Worm (Caenorhabditis elegans): Measurements from ENCODE around the gene W08F4.12.

Gene W08F4.12

ce11 chrII:591110-591509 is 6.9 kb upstream of the W08F4.12 start, which contains the start of gene W08F4.10:
Gene W08F4.10, minus strand, starts transcription at chrII:591210.
- TF ChIP-seq nhr-28 (tag; optimal IDR thresholded peaks at IDR 0.05) (no peak), cnd-1 (tag; optimal IDR thresholded peaks at IDR 0.05) (no peak), nhr-12 (tag; optimal IDR thresholded peaks at IDR 0.05) (no peak), sem-2 (GFP tag; optimal IDR thresholded peaks at IDR 0.05) (no peak)

ce11 chrII:587533-587932 is 3.3 kb upstream of the W08F4.12 start, which contains the start of gene fbxb-34:
Gene fbxb-34, plus strand, starts transcription at chrII:587833.
- TF ChIP-seq M03D4.4 (tag; optimal IDR thresholded peaks at IDR 0.05): no peak
- TF ChIP-seq ceh-83 (GFP tag; optimal IDR thresholded peaks at IDR 0.05): no peak
- TF ChIP-seq mep-1 (tag; optimal IDR thresholded peaks at IDR 0.05): no peak
- TF ChIP-seq mab-5 (tag; optimal IDR thresholded peaks at IDR 0.05): no peak
- TF ChIP-seq unc-120 (tag; optimal IDR thresholded peaks at IDR 0.05; ENCODE audit: poor library complexity, severe bottlenecking): no peak
- no peak for TF ChIP-seq ham-2 (GFP tag; optimal IDR thresholded peaks at IDR 0.05)
- no peak for TF ChIP-seq sem-2 (GFP tag; optimal IDR thresholded peaks at IDR 0.05)
- no peak for TF ChIP-seq ztf-11 (tag; optimal IDR thresholded peaks at IDR 0.05)
- TF ChIP-seq hlh-1 (tag; optimal IDR thresholded peaks at IDR 0.05): no peak
- TF ChIP-seq tbx-8 (GFP tag; optimal IDR thresholded peaks at IDR 0.05): no peak
- no peak for TF ChIP-seq sptf-1 (tag; optimal IDR thresholded peaks at IDR 0.05)
- no peak for TF ChIP-seq ceh-39 (tag; optimal IDR thresholded peaks at IDR 0.05)

ce11 chrII:582649-583048 is 1.6 kb downstream of the W08F4.12 start, which contains the start of gene fbxb-14:
Gene fbxb-14, minus strand, starts transcription at chrII:582749.
- TF ChIP-seq lin-13 (tag; optimal IDR thresholded peaks at IDR 0.05): no peak
- TF ChIP-seq snpc-4 (tag; optimal IDR thresholded peaks at IDR 0.05): no peak
- TF ChIP-seq lin-32 (GFP tag; optimal IDR thresholded peaks at IDR 0.05): no peak
- no peak for TF ChIP-seq ztf-11 (tag; optimal IDR thresholded peaks at IDR 0.05)
- TF ChIP-seq M03D4.4 (tag; optimal IDR thresholded peaks at IDR 0.05): no peak
- TF ChIP-seq ceh-39 (tag; optimal IDR thresholded peaks at IDR 0.05): no peak
- TF ChIP-seq drap-1 (GFP tag; optimal IDR thresholded peaks at IDR 0.05): no peak
- TF ChIP-seq mep-1 (tag; optimal IDR thresholded peaks at IDR 0.05): no peak
- TF ChIP-seq cnd-1 (tag; optimal IDR thresholded peaks at IDR 0.05): no peak
- TF ChIP-seq mab-5 (tag; optimal IDR thresholded peaks at IDR 0.05): no peak
- TF ChIP-seq unc-62 (GFP tag; optimal IDR thresholded peaks at IDR 0.05): no peak

- TF ChIP-seq ces-1 (GFP tag; optimal IDR thresholded peaks at IDR 0.05) (no peak), blmp-1 (tag; optimal IDR thresholded peaks at IDR 0.05) (no peak), unc-62 (GFP tag; optimal IDR thresholded peaks at IDR 0.05) (no peak), unc-39 (tag; optimal IDR thresholded peaks at IDR 0.05) (no peak), ham-2 (GFP tag; optimal IDR thresholded peaks at IDR 0.05) (no peak), nhr-28 (tag; optimal IDR thresholded peaks at IDR 0.05) (no peak), lin-32 (GFP tag; optimal IDR thresholded peaks at IDR 0.05) (no peak), flh-1 (GFP tag; optimal IDR thresholded peaks at IDR 0.05) (no peak), nhr-2 (tag; optimal IDR thresholded peaks at IDR 0.05) (no peak)
Measured at ce11 chrII:581983-582382, 2.2 kb downstream of the W08F4.12 start.

ce11 chrII:580189-580643 is 4.0 kb downstream of the W08F4.12 start, which contains the start of the genes cdc-37 and W08F4.3:
Gene cdc-37, minus strand, starts transcription at chrII:580593.
Gene W08F4.3, plus strand, starts transcription at chrII:580602.
- TF ChIP-seq M03D4.4 (tag; optimal IDR thresholded peaks at IDR 0.05): no peak
- no peak for TF ChIP-seq ceh-43 (GFP tag; optimal IDR thresholded peaks at IDR 0.05)
- TF ChIP-seq elt-3 (tag; optimal IDR thresholded peaks at IDR 0.05): no peak
- no peak for TF ChIP-seq nhr-237 (tag; optimal IDR thresholded peaks at IDR 0.05)
- TF ChIP-seq ces-1 (GFP tag; optimal IDR thresholded peaks at IDR 0.05): peak; percentile 31
- TF ChIP-seq unc-120 (tag; optimal IDR thresholded peaks at IDR 0.05; ENCODE audit: poor library complexity, severe bottlenecking): peak; percentile 98
- no peak for TF ChIP-seq zip-8 (tag; optimal IDR thresholded peaks at IDR 0.05)
- TF ChIP-seq mls-2 (tag; optimal IDR thresholded peaks at IDR 0.05): no peak
- TF ChIP-seq mab-5 (tag; optimal IDR thresholded peaks at IDR 0.05): no peak
- TF ChIP-seq sem-2 (GFP tag; optimal IDR thresholded peaks at IDR 0.05): no peak

DNA sequence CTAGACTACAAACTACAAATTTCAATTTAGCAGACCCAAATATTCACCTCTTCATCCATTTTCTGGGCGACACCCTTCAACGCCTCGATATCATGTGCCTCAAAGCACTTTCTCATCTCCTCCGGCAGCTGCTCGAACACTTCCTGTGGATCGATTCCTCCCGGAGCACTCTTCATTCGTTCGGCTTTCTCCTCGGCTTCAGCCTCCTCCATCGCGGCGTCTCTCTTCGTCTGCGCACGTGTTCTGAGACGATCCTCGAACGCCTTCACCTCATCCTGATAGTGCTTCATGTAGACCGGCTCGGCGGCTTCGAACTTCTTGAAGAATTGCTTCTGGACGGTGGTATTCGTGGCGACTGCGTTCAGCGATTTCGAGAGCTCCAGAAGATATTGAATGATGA is 5.4 kb downstream of the W08F4.12 start:
- no peak for TF ChIP-seq ceh-43 (GFP tag; optimal IDR thresholded peaks at IDR 0.05)
- TF ChIP-seq mep-1 (tag; optimal IDR thresholded peaks at IDR 0.05): no peak
- no peak for TF ChIP-seq nhr-237 (tag; optimal IDR thresholded peaks at IDR 0.05)
- TF ChIP-seq ztf-11 (tag; optimal IDR thresholded peaks at IDR 0.05): no peak
- no peak for TF ChIP-seq bed-3 (GFP tag; optimal IDR thresholded peaks at IDR 0.05)
- TF ChIP-seq unc-120 (tag; optimal IDR thresholded peaks at IDR 0.05; ENCODE audit: poor library complexity, severe bottlenecking): no peak
- TF ChIP-seq unc-62 (GFP tag; optimal IDR thresholded peaks at IDR 0.05): no peak
- no peak for TF ChIP-seq hlh-1 (tag; optimal IDR thresholded peaks at IDR 0.05)
- no peak for TF ChIP-seq pha-4 (tag; optimal IDR thresholded peaks at IDR 0.05)

All from whole organism, mixed stage, embryonic.